Fruit fly (Drosophila melanogaster) whole organism, wandering third instar larva: ENCODE results near the gene RpS28-like.

ENCODE experiments used
- CrebA ChIP-seq: fragments of 200-800 bp; sonication (Bioruptor generic); optimal IDR thresholded peaks from 2 replicates; lab custom pipeline; 2016; ENCODE audit warnings: missing biosample characterization, mild to moderate bottlenecking, missing genetic modification characterization, borderline replicate concordance
- Dfd ChIP-seq: fragments of >200 bp; optimal IDR thresholded peaks from 2 replicates; lab custom pipeline; 2017; ENCODE audit warnings: missing biosample characterization, missing genetic modification characterization
- Hnf4 ChIP-seq: fragments of 200-800 bp; sonication (Bioruptor generic); optimal IDR thresholded peaks from 2 replicates; lab custom pipeline; 2016; ENCODE audit warnings: missing biosample characterization, mild to moderate bottlenecking, missing genetic modification characterization
- Hr83 ChIP-seq: fragments of 200-300 bp; sonication (Bioruptor generic); optimal IDR thresholded peaks from 2 replicates; lab custom pipeline; 2016; ENCODE audit warnings: missing biosample characterization, mild to moderate bottlenecking, missing genetic modification characterization, moderate library complexity; ENCODE audit not compliant: poor library complexity, severe bottlenecking
- Jra ChIP-seq: sonication (Bioruptor generic); optimal IDR thresholded peaks from 2 replicates; lab custom pipeline; 2016; ENCODE audit warnings: missing biosample characterization, missing genetic modification characterization
- br ChIP-seq: fragments of 200-800 bp; sonication (Bioruptor generic); optimal IDR thresholded peaks from 2 replicates; lab custom pipeline; 2016; ENCODE audit warnings: missing biosample characterization, missing genetic modification characterization
- sage ChIP-seq: fragments of 200-800 bp; sonication (Bioruptor generic); optimal IDR thresholded peaks from 2 replicates; lab custom pipeline; 2016; ENCODE audit warnings: missing biosample characterization, mild to moderate bottlenecking, missing genetic modification characterization
- usp ChIP-seq: fragments of >200 bp; optimal IDR thresholded peaks from 2 replicates; lab custom pipeline; 2017; ENCODE audit warnings: missing biosample characterization, missing genetic modification characterization

- no peak for TF ChIP-seq usp (GFP tag; lab: Kevin White, UChicago)
- TF ChIP-seq Jra (GFP tag; lab: Kevin White, UChicago), result no peak
- TF ChIP-seq CrebA (GFP tag; lab: Kevin White, UChicago), result no peak
- no peak for TF ChIP-seq Hnf4 (GFP tag; lab: Kevin White, UChicago)
- no peak for TF ChIP-seq br (GFP tag; lab: Kevin White, UChicago)
- TF ChIP-seq sage (GFP tag; lab: Kevin White, UChicago), result no peak
- no peak for TF ChIP-seq Dfd (GFP tag; lab: Kevin White, UChicago)
- TF ChIP-seq Hr83 (GFP tag; lab: Kevin White, UChicago), result no peak
Observed at dm6 chr2L:9437216-9437715, 662 bp downstream of the RpS28-like start, which contains the start of gene numb.
